Fruit fly (Drosophila melanogaster) whole organism, adult: ENCODE measurements around the gene CG11095.

ENCODE experiments used
- CG11617 ChIP-seq: fragments of 200-800 bp; sonication (Bioruptor generic); optimal IDR thresholded peaks from 2 replicates; lab custom pipeline; 2017; ENCODE audit warnings: mild to moderate bottlenecking, missing biosample characterization, missing genetic modification reagents, missing genetic modification characterization
- CG12768 ChIP-seq: fragments of 200-800 bp; sonication (Bioruptor generic); optimal IDR thresholded peaks from 2 replicates; lab custom pipeline; 2017; ENCODE audit warnings: missing biosample characterization, missing genetic modification characterization, mild to moderate bottlenecking, moderate library complexity, missing genetic modification reagents
- CG14711 ChIP-seq: fragments of 200-800 bp; sonication (Bioruptor generic); optimal IDR thresholded peaks from 2 replicates; lab custom pipeline; 2018; ENCODE audit warnings: missing biosample characterization, mild to moderate bottlenecking, missing genetic modification characterization, moderate library complexity
- CG1620 ChIP-seq: fragments of 200-800 bp; sonication (Bioruptor generic); optimal IDR thresholded peaks from 2 replicates; lab custom pipeline; 2016; ENCODE audit warnings: missing biosample characterization, missing genetic modification characterization
- CG33017 ChIP-seq: fragments of 200-800 bp; sonication (Bioruptor generic); optimal IDR thresholded peaks from 2 replicates; lab custom pipeline; 2018; ENCODE audit warnings: missing biosample characterization, mild to moderate bottlenecking, missing genetic modification characterization, moderate library complexity
- CG5204 ChIP-seq: fragments of 200-800 bp; sonication (Bioruptor generic); optimal IDR thresholded peaks from 2 replicates; lab custom pipeline; 2016; ENCODE audit warnings: missing biosample characterization, missing genetic modification characterization
- CG7045 ChIP-seq: fragments of 200-800 bp; sonication (Bioruptor generic); optimal IDR thresholded peaks from 2 replicates; lab custom pipeline; 2017; ENCODE audit warnings: missing biosample characterization, mild to moderate bottlenecking, missing genetic modification characterization
- CG7101 ChIP-seq: fragments of 200-800 bp; sonication (Bioruptor generic); optimal IDR thresholded peaks from 2 replicates; lab custom pipeline; 2018; ENCODE audit warnings: missing biosample characterization, mild to moderate bottlenecking, missing genetic modification characterization, moderate library complexity
- Clk ChIP-seq: fragments of 200-800 bp; sonication (Bioruptor generic); optimal IDR thresholded peaks from 2 replicates; lab custom pipeline; 2017; ENCODE audit warnings: missing biosample characterization, missing genetic modification characterization
- Crg-1 ChIP-seq: fragments of 200-800 bp; sonication (Bioruptor generic); optimal IDR thresholded peaks from 2 replicates; lab custom pipeline; 2016; ENCODE audit warnings: missing biosample characterization, missing genetic modification characterization
- Hr96 ChIP-seq: fragments of 200-800 bp; sonication (Bioruptor generic); optimal IDR thresholded peaks from 2 replicates; lab custom pipeline; 2016; ENCODE audit warnings: missing biosample characterization, missing genetic modification characterization
- Mnt ChIP-seq: fragments of 200-800 bp; sonication (Bioruptor generic); optimal IDR thresholded peaks from 2 replicates; lab custom pipeline; 2016; ENCODE audit warnings: missing biosample characterization, mild to moderate bottlenecking, missing genetic modification characterization
- bab1 ChIP-seq: fragments of 200-800 bp; sonication (Bioruptor generic); optimal IDR thresholded peaks from 3 replicates; lab custom pipeline; 2019; ENCODE audit warnings: missing biosample characterization, mild to moderate bottlenecking, missing genetic modification characterization, moderate library complexity
- cic ChIP-seq: fragments of 200-800 bp; sonication (Bioruptor generic); optimal IDR thresholded peaks from 2 replicates; lab custom pipeline; 2017; ENCODE audit warnings: missing biosample characterization, mild to moderate bottlenecking, missing genetic modification characterization, moderate library complexity
- cnc ChIP-seq, 2 experiments: fragments of >200 bp; optimal IDR thresholded peaks; 2 replicates each; lab custom pipeline; 2017
- kay ChIP-seq: fragments of 200-800 bp; sonication (Bioruptor generic); peaks from one replicate; lab custom pipeline; 2016; ENCODE audit warnings: missing biosample characterization, missing genetic modification characterization, borderline replicate concordance
- ovo ChIP-seq: fragments of 200-800 bp; sonication (Bioruptor generic); optimal IDR thresholded peaks from 2 replicates; lab custom pipeline; 2016; ENCODE audit warnings: missing biosample characterization, missing genetic modification characterization
- pad ChIP-seq: fragments of 200-800 bp; sonication (Bioruptor generic); optimal IDR thresholded peaks from 3 replicates; lab custom pipeline; 2017; ENCODE audit warnings: missing biosample characterization, missing genetic modification characterization, mild to moderate bottlenecking, moderate library complexity, missing genetic modification reagents
- tj ChIP-seq: fragments of 200-800 bp; sonication (Bioruptor generic); optimal IDR thresholded peaks from 3 replicates; lab custom pipeline; 2017; ENCODE audit warnings: missing biosample characterization, mild to moderate bottlenecking, missing genetic modification characterization, moderate library complexity
- toe ChIP-seq: fragments of 200-800 bp; sonication (Bioruptor generic); optimal IDR thresholded peaks from 2 replicates; lab custom pipeline; 2016; ENCODE audit warnings: missing biosample characterization, missing genetic modification characterization

Gene CG11095

DNA sequence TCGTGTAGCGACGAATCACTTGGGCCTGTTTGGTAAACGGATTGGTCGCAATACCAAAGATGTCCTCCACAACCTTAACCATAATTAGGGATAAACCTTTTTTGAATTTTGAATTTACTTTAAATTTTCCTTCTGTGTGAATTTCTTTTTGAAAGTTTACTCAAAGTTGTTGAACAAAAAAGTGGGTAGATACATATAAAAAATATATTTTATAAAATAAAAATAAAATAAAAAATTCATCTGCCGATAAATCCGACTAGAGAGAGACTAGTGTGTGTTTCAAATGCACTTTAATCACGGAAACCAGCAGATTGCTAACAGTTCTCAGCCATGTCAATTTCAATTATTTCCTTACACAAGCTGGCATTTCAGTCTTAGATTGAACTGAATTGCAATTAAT is 13.9 kb upstream of the CG11095 start, which contains the start of gene CG10996:
CG10996 (minus strand) TSS at position 101 of the 400 bp plus-strand sequence.
- no peak for TF ChIP-seq toe (GFP tag; lab: Kevin White, UChicago)
- no peak for TF ChIP-seq pad
- no peak for TF ChIP-seq CG1620 (GFP tag; lab: Kevin White, UChicago)
- no peak for TF ChIP-seq CG33017
- TF ChIP-seq tj (GFP tag; lab: Kevin White, UChicago) = no peak
- no peak for TF ChIP-seq Mnt
- TF ChIP-seq CG11617 (GFP tag; lab: Kevin White, UChicago) = no peak

DNA sequence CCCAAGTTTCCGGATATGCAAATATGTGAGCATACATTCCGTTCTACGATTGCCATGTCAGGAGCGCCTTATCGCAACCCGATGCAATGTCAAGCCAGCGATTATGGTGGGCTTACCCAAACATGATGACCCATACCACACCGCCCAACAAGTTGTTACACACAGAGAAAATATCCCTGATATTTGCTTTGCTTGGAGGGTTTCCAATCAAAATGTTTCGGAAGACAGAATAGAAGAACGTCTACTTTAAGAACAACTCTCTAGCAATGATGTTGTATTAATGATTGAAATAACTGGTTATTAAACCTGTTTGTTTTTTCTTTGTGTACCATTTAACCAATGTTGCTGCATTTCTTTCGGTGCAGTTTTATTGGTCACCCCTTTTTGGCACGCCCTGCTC is 10.8 kb upstream of the CG11095 start:
- TF ChIP-seq Mnt (no peak), CG5204 (GFP tag; lab: Kevin White, UChicago) (no peak), tj (GFP tag; lab: Kevin White, UChicago) (peak; percentile 22), CG14711 (tag; lab: Kevin White, UChicago) (no peak)

DNA sequence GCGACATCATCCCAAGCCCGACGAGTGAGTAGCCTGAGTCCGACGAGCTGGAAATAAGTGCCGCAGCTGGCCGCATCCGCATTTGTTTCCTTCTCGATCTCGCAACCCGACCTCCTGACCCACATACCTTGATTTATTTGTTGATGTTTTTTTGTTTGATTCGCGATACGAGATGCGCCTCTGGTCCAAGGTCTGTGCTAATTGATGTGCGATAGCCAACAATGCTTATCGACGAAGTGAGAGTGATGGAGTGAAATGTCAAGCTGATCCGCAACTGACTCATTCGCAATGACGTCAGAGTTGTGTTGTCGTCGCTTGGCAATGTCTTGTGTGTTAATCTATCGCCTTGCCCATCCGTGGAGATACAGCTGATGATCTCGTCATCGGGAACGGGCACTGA is 7.1 kb upstream of the CG11095 start:
- TF ChIP-seq CG14711 (tag; lab: Kevin White, UChicago) (no peak), cnc (optimal IDR thresholded peaks at IDR 0.05; lab: Kevin White, UChicago) (no peak), CG1620 (GFP tag; lab: Kevin White, UChicago) (no peak), CG11617 (GFP tag; lab: Kevin White, UChicago) (no peak), Crg-1 (GFP tag; lab: Kevin White, UChicago) (no peak), Hr96 (GFP tag; lab: Kevin White, UChicago) (no peak), pad (no peak), bab1 (GFP tag; lab: Kevin White, UChicago) (no peak), kay (GFP tag; lab: Kevin White, UChicago) (no peak), Clk (GFP tag; lab: Kevin White, UChicago) (no peak), CG7101 (tag; lab: Kevin White, UChicago) (no peak), CG33017 (no peak), CG5204 (GFP tag; lab: Kevin White, UChicago) (no peak), ovo (no peak), cic (no peak)

DNA sequence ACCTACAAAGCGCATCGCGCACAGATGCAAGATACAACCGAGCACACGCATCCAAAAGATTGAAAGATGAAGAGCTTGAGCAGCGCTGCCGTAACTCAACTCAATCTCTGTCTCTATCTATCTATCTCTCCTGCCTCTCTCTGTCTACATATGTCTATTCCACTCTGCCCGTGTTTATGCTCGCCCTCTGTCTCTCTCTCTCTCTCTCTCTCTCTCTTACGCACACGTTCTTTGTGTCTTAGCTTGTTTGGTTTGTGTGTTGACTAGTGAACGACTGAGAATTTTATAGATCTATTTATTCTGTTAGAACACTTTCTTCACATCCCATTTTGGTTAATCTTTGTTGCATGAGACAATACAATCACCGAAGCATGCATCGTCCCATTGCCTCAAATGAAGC is 5.9 kb upstream of the CG11095 start:
- TF ChIP-seq Clk (GFP tag; lab: Kevin White, UChicago) (no peak), cic (no peak), pad (no peak), CG33017 (no peak), toe (GFP tag; lab: Kevin White, UChicago) (no peak), CG12768 (GFP tag; lab: Kevin White, UChicago) (no peak), CG11617 (GFP tag; lab: Kevin White, UChicago) (no peak), tj (GFP tag; lab: Kevin White, UChicago) (no peak)

DNA sequence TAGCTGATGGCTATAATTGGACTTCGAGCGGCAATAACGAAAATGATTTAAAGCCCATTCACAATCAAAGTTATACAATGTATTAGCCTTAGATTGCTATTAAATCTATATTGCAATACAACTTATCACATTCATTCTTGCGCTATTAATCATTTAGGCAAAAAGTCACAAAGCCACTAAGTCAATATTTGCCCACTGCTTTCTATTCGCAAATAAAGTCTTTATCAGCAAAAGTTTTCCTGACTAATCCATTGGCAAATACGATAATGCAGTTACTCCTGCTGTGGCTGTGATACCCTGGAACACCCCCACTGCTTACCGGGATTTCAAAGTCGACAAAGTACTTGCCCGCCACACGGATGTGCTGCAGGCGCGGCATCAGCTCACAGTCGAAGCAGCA is 2.6 kb downstream of the CG11095 start:
- TF ChIP-seq CG14711 (tag; lab: Kevin White, UChicago) (peak; percentile 25), CG12768 (GFP tag; lab: Kevin White, UChicago) (peak; percentile 62), CG11617 (GFP tag; lab: Kevin White, UChicago) (peak; percentile 37), CG7101 (tag; lab: Kevin White, UChicago) (peak; percentile 62), kay (GFP tag; lab: Kevin White, UChicago) (peak; percentile 1), CG7045 (peak; percentile 21), CG33017 (peak; percentile 5), tj (GFP tag; lab: Kevin White, UChicago) (no peak), Mnt (no peak), pad (peak; percentile 47), ovo (peak; percentile 53), CG1620 (GFP tag; lab: Kevin White, UChicago) (no peak), cic (peak; percentile 86), Crg-1 (GFP tag; lab: Kevin White, UChicago) (peak; percentile 21)

DNA sequence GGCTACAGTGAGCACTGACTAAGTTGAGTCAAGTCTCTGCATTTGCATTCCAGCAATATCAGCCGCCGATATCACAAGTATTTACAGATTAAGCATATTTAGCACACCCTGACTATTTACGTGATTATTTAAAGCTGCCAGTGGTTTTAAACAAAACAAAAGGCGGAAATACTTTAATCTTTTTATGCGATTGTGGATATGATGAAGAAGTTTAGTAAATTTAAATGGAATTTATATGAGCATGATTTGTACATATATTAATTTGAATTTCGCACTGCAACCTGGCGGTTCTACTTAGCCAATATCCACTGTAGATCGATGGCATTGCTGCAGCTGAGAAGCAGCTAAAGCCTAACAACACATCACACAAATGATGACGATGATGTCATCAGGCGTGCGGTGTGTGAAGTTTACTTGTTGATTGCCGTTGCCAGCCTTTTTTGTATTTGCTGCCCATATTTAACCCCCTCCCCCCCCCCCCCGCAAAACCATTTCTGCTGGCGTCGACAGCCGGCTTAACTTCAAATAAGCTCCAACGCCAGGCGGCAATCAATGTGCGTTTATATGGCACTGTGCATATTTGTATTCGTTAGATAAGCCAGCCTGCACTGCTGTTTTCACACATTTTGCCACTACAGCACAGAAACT is 4.2 kb downstream of the CG11095 start:
- peak; percentile 17 for TF ChIP-seq Clk (GFP tag; lab: Kevin White, UChicago)
- peak; percentile 40 for TF ChIP-seq CG12768 (GFP tag; lab: Kevin White, UChicago)
- TF ChIP-seq Crg-1 (GFP tag; lab: Kevin White, UChicago) = no peak
- TF ChIP-seq Hr96 (GFP tag; lab: Kevin White, UChicago) = peak; percentile 60
- peak; percentile 45 for TF ChIP-seq CG33017
- peak; percentile 61 for TF ChIP-seq toe (GFP tag; lab: Kevin White, UChicago)
- peak; percentile 45 for TF ChIP-seq cic
- peak; percentile 52 for TF ChIP-seq CG7101 (tag; lab: Kevin White, UChicago)
- peak; percentile 55 for TF ChIP-seq kay (GFP tag; lab: Kevin White, UChicago)
- TF ChIP-seq pad = peak; percentile 50
- TF ChIP-seq cnc (optimal IDR thresholded peaks at IDR 0.05; lab: Kevin White, UChicago) = no peak
- TF ChIP-seq bab1 (GFP tag; lab: Kevin White, UChicago) = peak; percentile 42
- TF ChIP-seq CG7045 = peak; percentile 66
- TF ChIP-seq CG14711 (tag; lab: Kevin White, UChicago) = peak; percentile 50
- TF ChIP-seq CG5204 (GFP tag; lab: Kevin White, UChicago) = peak; percentile 69
- TF ChIP-seq tj (GFP tag; lab: Kevin White, UChicago) = peak; percentile 62
- peak; percentile 3 for TF ChIP-seq ovo
- peak; percentile 71 for TF ChIP-seq CG11617 (GFP tag; lab: Kevin White, UChicago)
- no peak for TF ChIP-seq Mnt
- no peak for TF ChIP-seq CG1620 (GFP tag; lab: Kevin White, UChicago)
